Worm (Caenorhabditis elegans): ENCODE results near the gene srbc-62.

ce11 chrV:17248915-17249314 lies 31.1 kb downstream of the srbc-62 start, which contains the start of gene clec-243:
- TF ChIP-seq gmeb-2 (tag; optimal IDR thresholded peaks at IDR 0.05) (no peak), ceh-22 (tag; optimal IDR thresholded peaks at IDR 0.05) (no peak), nhr-11 (tag; optimal IDR thresholded peaks at IDR 0.05) (no peak), ama-1 (optimal IDR thresholded peaks at IDR 0.05) (no peak), elt-4 (tag; optimal IDR thresholded peaks at IDR 0.05) (no peak), tbx-2 (tag; optimal IDR thresholded peaks at IDR 0.05) (no peak)
